Worm (Caenorhabditis elegans) whole organism, L4/young adult: ENCODE data around the gene zzz-1.

Experiments
- W03F9.2 ChIP-seq: fragments of 150-350 bp; optimal IDR thresholded peaks from 2 replicates; lab custom pipeline; 2014; ENCODE audit warnings: missing biosample characterization, missing genetic modification characterization
- dao-5 ChIP-seq: sonication (generic microtip); optimal IDR thresholded peaks from 2 replicates; lab custom pipeline; 2016; ENCODE audit warnings: missing genotype, missing genetic modification characterization, moderate library complexity, missing compliant biosample characterization
- him-1 ChIP-seq: sonication (generic microtip); optimal IDR thresholded peaks from 2 replicates; lab custom pipeline; 2016; ENCODE audit warnings: missing genotype, missing genetic modification reagents, missing genetic modification characterization, missing compliant biosample characterization

zzz-1 gene

DNA sequence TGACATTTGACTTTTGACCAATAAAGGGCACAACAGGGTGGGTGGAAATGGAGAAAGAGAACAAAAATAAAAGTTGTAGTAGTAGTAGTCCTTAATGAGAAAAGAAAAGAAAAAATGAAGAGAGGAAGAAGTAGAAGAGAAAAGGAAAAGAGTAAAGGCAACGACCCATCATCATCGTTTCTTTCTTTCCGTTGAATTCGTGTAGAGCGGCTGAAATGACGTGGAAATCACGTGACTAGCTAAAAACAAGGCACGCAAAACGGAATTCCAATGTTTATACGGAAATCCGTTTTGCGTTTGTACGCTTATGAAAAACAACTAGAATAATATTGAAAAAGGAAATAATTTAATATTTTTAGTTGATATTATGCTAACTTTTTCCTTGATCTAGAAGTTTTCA is 41.4 kb downstream of the zzz-1 start:
- TF ChIP-seq W03F9.2 (tag; lab: Kevin White, UChicago): no peak
- no peak for TF ChIP-seq dao-5 (tag; lab: Kevin White, UChicago)
- TF ChIP-seq him-1 (tag; lab: Kevin White, UChicago): no peak

DNA sequence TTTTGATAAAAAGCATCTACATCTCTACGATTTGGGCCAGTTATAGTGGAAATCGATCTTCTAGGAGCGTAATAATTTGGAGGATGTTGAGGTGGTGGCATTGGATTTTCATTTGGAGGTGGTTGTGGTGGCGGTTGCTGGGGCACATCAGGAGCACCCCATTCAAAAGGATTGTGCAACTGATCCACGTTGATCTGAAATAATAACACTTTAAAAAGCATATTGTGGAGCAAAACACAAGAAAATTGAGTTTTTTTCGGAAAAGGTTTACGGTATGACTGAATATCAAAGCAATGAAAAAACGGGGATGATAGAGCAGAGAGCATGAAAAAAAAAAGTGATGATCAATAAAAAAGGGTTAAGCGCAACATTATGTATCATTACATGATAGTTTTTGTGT is 43.4 kb downstream of the zzz-1 start, which contains the start of gene saeg-1:
Gene saeg-1 (minus strand): TSS at position 101 of the 400 bp plus-strand sequence.
- no peak for TF ChIP-seq him-1 (tag; lab: Kevin White, UChicago)

DNA sequence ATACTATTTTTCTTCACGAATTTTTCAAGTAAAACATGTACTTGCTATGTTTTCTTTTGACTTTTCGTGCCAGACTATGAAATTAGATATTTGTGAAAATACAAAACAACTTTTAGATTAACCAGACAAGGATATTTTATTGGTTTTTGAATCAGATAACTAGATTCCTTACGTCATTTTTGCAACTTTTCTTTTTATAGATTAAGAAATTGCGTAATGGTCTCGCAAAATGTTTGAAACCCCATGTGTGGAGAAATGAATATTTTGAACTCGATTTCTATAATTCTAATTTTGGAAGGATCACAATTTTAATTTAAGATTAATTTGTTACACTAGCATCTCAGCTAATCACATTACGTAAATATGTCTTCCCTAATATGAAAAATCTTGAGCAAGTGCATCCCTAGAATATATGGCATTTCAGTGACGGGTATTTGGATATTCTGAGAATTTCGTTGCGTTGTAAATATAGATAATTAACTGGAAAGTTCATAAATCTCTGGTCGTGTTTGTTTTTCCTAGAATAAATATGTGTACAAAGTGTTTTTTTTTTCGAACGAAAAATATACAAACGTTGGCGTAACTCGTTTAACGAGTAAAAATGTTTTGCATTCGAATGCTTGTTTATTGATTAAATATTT is 46.4 kb downstream of the zzz-1 start:
- TF ChIP-seq dao-5 (tag; lab: Kevin White, UChicago): no peak
- no peak for TF ChIP-seq him-1 (tag; lab: Kevin White, UChicago)

DNA sequence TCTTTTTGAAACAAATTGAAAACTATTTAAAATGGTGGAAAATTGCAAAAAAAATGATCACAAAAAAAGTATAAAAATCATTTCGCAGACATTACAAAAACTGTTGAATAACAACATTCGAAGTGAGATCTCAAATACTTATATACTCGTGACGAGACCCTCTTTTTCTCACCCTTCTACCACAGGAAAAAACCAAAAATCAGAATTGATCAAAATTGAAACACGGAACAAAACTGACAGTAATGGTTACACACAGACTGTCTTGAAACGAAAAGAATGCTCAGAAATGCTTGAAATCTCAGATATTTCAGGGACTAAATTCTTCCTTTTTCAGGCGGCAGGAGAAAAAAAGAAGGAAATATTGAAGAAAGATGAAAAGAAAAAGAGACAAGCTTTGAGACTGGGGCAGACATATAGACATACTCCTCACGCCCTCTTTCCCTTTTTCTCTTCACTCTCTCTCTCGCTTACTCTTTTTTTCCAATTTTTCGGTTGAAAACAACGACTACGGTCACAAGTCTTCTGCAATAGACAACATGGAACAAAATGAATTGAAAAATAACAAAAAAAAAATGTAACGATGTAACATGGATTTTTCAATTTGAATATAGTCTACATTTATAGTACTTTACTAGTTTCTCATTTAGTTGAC is 47.2 kb downstream of the zzz-1 start:
- TF ChIP-seq dao-5 (tag; lab: Kevin White, UChicago) (no peak), W03F9.2 (tag; lab: Kevin White, UChicago) (no peak), him-1 (tag; lab: Kevin White, UChicago) (no peak)

DNA sequence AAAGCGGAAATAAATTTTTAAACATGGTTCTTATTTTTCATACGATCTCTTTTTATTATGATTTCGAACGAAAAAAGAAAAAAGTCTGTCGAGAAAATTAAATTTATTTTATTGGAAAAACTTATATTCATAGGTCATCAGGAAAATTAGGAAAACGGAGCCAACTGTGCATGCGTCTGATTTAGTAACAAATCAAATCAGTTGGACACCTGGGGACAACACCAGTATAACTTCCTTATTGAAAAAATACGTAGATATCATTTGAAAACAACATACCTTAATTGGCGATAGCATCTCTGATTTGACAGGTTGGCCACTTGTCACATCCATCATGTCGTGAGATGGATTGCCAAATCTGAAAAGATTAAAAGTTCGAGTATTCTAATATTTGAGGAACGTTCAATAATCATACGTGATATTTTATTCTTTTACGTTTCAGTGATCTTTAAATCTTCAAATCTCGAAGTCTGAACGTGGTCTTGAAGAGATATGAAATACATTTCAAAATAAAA is 48.4 kb downstream of the zzz-1 start:
- no peak for TF ChIP-seq W03F9.2 (tag; lab: Kevin White, UChicago)
- TF ChIP-seq dao-5 (tag; lab: Kevin White, UChicago): no peak
- no peak for TF ChIP-seq him-1 (tag; lab: Kevin White, UChicago)

DNA sequence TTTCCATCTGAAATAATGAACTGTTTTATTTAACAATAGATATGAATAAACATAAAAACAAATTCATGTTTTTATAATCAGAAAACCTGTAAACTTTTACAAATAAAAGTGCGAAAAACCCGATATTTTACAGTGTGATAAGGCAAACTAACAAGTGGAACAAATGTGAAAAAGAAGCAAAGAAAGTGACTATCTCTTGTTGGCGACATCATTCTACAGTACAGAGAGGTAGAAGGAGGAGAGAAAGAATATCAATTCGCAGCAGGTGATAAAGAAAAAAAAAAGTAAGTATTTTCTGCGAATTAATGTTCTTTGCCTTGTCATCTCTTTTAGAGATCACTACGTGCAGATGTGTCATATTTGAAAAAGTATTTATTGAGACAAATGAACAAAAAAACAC is 49.2 kb downstream of the zzz-1 start:
- TF ChIP-seq W03F9.2 (tag; lab: Kevin White, UChicago): no peak
- no peak for TF ChIP-seq dao-5 (tag; lab: Kevin White, UChicago)
- TF ChIP-seq him-1 (tag; lab: Kevin White, UChicago): no peak

DNA sequence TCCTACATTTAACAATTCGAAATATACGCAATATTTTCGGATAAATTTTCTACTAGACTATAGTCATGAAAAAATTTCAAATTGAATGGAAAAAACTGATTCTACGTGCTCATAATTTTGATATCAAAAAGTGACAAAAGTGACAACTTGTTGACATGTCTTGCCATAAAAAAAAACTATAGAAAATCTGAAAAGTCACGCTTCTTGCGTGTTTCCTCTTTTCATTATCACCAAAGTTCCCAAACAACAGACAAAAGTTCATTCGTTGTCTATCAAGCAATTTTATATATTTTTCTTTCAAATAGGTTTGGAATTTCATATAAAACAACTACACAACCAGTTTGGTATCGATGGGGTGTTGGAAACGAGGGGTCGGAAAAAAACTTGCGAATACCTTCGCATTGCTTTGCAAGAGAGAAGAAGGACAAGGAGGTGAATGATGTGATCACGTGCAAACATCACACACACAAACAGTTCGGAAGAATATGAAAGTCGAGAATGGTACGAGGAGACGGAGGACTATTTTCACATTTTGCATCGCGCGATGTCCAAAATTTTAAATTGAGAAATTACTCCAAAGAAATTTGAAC is 49.8 kb downstream of the zzz-1 start:
- TF ChIP-seq dao-5 (tag; lab: Kevin White, UChicago) (no peak), him-1 (tag; lab: Kevin White, UChicago) (no peak), W03F9.2 (tag; lab: Kevin White, UChicago) (no peak)

DNA sequence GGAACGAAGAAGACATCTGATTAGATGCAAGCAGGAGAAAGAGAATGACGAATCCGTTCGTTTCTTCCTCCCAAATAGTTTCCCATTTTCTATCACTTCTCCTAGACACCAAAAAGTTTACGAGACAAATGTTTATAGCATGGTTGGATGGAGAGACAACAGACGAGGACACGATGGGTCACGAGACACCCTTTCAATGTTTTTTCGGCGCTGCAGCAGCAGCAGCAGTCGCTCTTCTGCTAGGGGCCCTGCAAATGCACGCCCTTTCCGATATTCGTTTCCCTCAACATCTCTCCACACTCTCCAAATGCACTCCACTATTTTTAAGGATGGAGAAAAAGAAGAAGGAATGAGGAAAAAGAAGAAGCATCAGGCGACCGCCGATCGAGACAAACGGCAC is 50.6 kb downstream of the zzz-1 start:
- TF ChIP-seq him-1 (tag; lab: Kevin White, UChicago) (peak; percentile 62), W03F9.2 (tag; lab: Kevin White, UChicago) (peak; percentile 5), dao-5 (tag; lab: Kevin White, UChicago) (no peak)

DNA sequence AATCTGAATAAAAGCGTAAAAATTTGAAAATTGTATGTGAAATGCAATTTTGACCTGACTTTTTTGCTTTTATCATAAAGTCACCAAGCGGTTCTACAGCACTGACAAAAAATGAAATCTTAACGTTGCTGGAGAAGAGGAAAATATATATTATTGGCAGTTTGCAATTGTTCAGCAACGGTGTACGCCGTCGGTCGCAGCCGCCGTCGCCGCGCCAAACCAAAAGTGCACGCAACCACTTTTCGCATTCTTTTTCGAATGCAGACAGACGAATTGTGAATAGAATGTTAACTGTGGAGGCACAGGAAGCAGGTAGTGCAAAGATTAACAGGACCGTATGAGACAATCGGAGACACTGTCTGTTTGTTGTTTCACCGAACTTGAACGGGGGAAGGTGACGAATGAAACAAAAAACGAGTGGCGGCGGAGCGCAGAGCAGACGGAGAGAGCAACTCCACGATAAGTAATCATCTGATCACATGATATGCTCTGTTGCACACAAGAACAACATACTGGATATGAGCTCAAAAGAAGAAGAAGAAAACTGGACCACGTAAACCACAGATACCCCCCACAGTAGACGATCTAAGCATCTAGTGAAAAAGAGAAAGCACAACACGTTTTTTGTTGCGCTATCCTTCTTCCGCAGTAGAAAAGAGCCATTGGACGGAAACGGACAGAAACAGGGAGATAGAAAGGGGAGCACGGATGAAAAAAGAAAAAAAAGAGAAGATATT is 51.9 kb downstream of the zzz-1 start:
- TF ChIP-seq him-1 (tag; lab: Kevin White, UChicago): no peak
- no peak for TF ChIP-seq W03F9.2 (tag; lab: Kevin White, UChicago)
- TF ChIP-seq dao-5 (tag; lab: Kevin White, UChicago): no peak
